Worm (Caenorhabditis elegans) whole organism, L1 larva: ENCODE data around the gene K07B1.4.
A peak's percentile ranks its signal among the peaks of the same experiment; 100 is the strongest.

Experiments used
- C04F5.9 ChIP-seq: sonication (generic microtip); optimal IDR thresholded peaks from 2 replicates; lab custom pipeline; 2016; ENCODE audit warnings: missing genetic modification characterization, missing compliant biosample characterization
- Y116A8C.19 ChIP-seq: sonication (generic microtip); optimal IDR thresholded peaks from 2 replicates; lab custom pipeline; 2016; ENCODE audit warnings: missing compliant biosample characterization, missing genetic modification characterization, borderline replicate concordance
- alr-1 ChIP-seq: fragments of 200-800 bp; sonication (Bioruptor generic); optimal IDR thresholded peaks from 2 replicates; lab custom pipeline; 2018; ENCODE audit warnings: borderline replicate concordance, mild to moderate bottlenecking, missing genetic modification characterization, missing compliant biosample characterization
- ama-1 ChIP-seq: fragments of 150-350 bp; optimal IDR thresholded peaks from 2 replicates; lab custom pipeline; 2014
- blmp-1 ChIP-seq: fragments of 150-350 bp; optimal IDR thresholded peaks from 2 replicates; lab custom pipeline; 2014; ENCODE audit warnings: missing biosample characterization, missing genetic modification characterization
- ceh-88 ChIP-seq: fragments of 200-800 bp; sonication (Bioruptor generic); IDR thresholded peaks from 2 replicates; pipeline ENCODE4 v1.3.6; 2022; ENCODE audit warnings: missing genetic modification characterization, missing compliant biosample characterization
- ceh-90 ChIP-seq: sonication (generic microtip); optimal IDR thresholded peaks from 2 replicates; lab custom pipeline; 2016; ENCODE audit warnings: missing genetic modification characterization, missing compliant biosample characterization
- efl-1 ChIP-seq, 4 experiments: fragments of 150-350 bp; optimal IDR thresholded peaks in 3 of 4; peaks in 1 of 4; 1 replicate in 1 of 4; 2 replicates in 3 of 4; lab custom pipeline; 2014; ENCODE audit warnings: missing biosample characterization in 2 of 4, missing genetic modification characterization in 2 of 4, missing genetic modification reagents in 2 of 4
- egl-27 ChIP-seq, 2 experiments: fragments of 150-350 bp in 1 of 2; sonication (generic microtip); optimal IDR thresholded peaks; 3 replicates each; lab custom pipeline; 2017 to 2018; ENCODE audit warnings: missing biosample characterization in 2 of 2, missing genetic modification characterization in 2 of 2, missing genetic modification reagents in 2 of 2
- elt-2 ChIP-seq: sonication (generic microtip); optimal IDR thresholded peaks from 2 replicates; lab custom pipeline; 2016; ENCODE audit warnings: missing genetic modification characterization, mild to moderate bottlenecking, inconsistent platforms, missing compliant biosample characterization, missing genetic modification reagents
- elt-3 ChIP-seq, 6 experiments: fragments of 150-350 bp in 1 of 6; sonication (generic microtip); optimal IDR thresholded peaks; 2 replicates each; lab custom pipeline; 2017 to 2018; ENCODE audit warnings: missing biosample characterization in 6 of 6, missing genetic modification characterization in 6 of 6, inconsistent platforms in 1 of 6
- ets-5 ChIP-seq: fragments of 200-800 bp; sonication (Bioruptor generic); IDR thresholded peaks from 2 replicates; pipeline ENCODE4 v1.3.6; 2022; ENCODE audit warnings: missing genetic modification characterization, missing compliant biosample characterization
- fkh-4 ChIP-seq: sonication (generic microtip); optimal IDR thresholded peaks from 2 replicates; lab custom pipeline; 2016; ENCODE audit warnings: missing compliant biosample characterization, missing genetic modification characterization, borderline replicate concordance
- grh-1 ChIP-seq: fragments of 200-800 bp; sonication (Bioruptor generic); IDR thresholded peaks from 2 replicates; pipeline ENCODE4 v1.3.6; 2022; ENCODE audit warnings: missing genetic modification reagents, missing genetic modification characterization, missing compliant biosample characterization
- irx-1 ChIP-seq: sonication (generic microtip); optimal IDR thresholded peaks from 2 replicates; lab custom pipeline; 2016; ENCODE audit warnings: missing genetic modification characterization, missing compliant biosample characterization
- isw-1 ChIP-seq: fragments of 200-800 bp; sonication (Bioruptor generic); IDR thresholded peaks from 2 replicates; pipeline ENCODE4 v1.3.6; 2022; ENCODE audit warnings: missing genetic modification characterization, missing compliant biosample characterization
- jun-1 ChIP-seq: fragments of 150-350 bp; optimal IDR thresholded peaks from 2 replicates; lab custom pipeline; 2014; ENCODE audit warnings: missing biosample characterization, missing genetic modification reagents, missing genetic modification characterization
- lin-14 ChIP-seq: fragments of 200-800 bp; sonication (Bioruptor generic); optimal IDR thresholded peaks from 2 replicates; lab custom pipeline; 2018; ENCODE audit warnings: mild to moderate bottlenecking, missing genetic modification characterization, moderate library complexity, missing compliant biosample characterization
- lin-35 ChIP-seq, 2 experiments: fragments of 150-350 bp; optimal IDR thresholded peaks; 2 replicates each; lab custom pipeline; 2014; ENCODE audit warnings: missing biosample characterization in 2 of 2, missing genetic modification characterization in 2 of 2, missing genetic modification reagents in 2 of 2
- lin-39 ChIP-seq: fragments of 150-350 bp; optimal IDR thresholded peaks from 2 replicates; lab custom pipeline; 2014; ENCODE audit warnings: missing biosample characterization, missing genetic modification reagents, missing genetic modification characterization
- lsy-2 ChIP-seq, 2 experiments: fragments of 150-350 bp; optimal IDR thresholded peaks; 2 replicates each; lab custom pipeline; 2014; ENCODE audit warnings: missing biosample characterization in 2 of 2, missing genetic modification characterization in 2 of 2
- mab-9 ChIP-seq: fragments of 200-800 bp; sonication (Bioruptor generic); IDR thresholded peaks from 2 replicates; pipeline ENCODE4 v1.3.6; 2022; ENCODE audit warnings: missing genetic modification reagents, missing genetic modification characterization, missing compliant biosample characterization
- mdl-1 ChIP-seq, 2 experiments: fragments of 150-350 bp; optimal IDR thresholded peaks; 2 replicates each; lab custom pipeline; 2014 to 2017; ENCODE audit warnings: missing biosample characterization in 2 of 2, missing genetic modification characterization in 2 of 2, inconsistent platforms in 1 of 2
- mef-2 ChIP-seq: fragments of 150-350 bp; optimal IDR thresholded peaks from 2 replicates; lab custom pipeline; 2014; ENCODE audit warnings: missing biosample characterization, missing genetic modification characterization
- mep-1 ChIP-seq: fragments of 150-350 bp; optimal IDR thresholded peaks from 2 replicates; lab custom pipeline; 2014; ENCODE audit warnings: missing biosample characterization, missing genetic modification characterization
- nhr-11 ChIP-seq: fragments of 150-350 bp; optimal IDR thresholded peaks from 2 replicates; lab custom pipeline; 2014; ENCODE audit warnings: missing biosample characterization, missing genetic modification characterization
- nhr-20 ChIP-seq: sonication (generic microtip); optimal IDR thresholded peaks from 2 replicates; lab custom pipeline; 2016; ENCODE audit warnings: mild to moderate bottlenecking, missing genetic modification characterization, missing compliant biosample characterization
- nhr-237 ChIP-seq: fragments of 150-350 bp; optimal IDR thresholded peaks from 2 replicates; lab custom pipeline; 2014; ENCODE audit warnings: missing biosample characterization, missing genetic modification characterization
- nhr-71 ChIP-seq: sonication (generic microtip); optimal IDR thresholded peaks from 2 replicates; lab custom pipeline; 2016; ENCODE audit warnings: mild to moderate bottlenecking, missing genetic modification characterization, moderate library complexity, missing compliant biosample characterization
- nhr-77 ChIP-seq: fragments of 150-350 bp; optimal IDR thresholded peaks from 2 replicates; lab custom pipeline; 2014; ENCODE audit warnings: missing biosample characterization, missing genetic modification characterization
- nhr-84 ChIP-seq: sonication (generic microtip); optimal IDR thresholded peaks from 2 replicates; lab custom pipeline; 2017; ENCODE audit warnings: missing biosample characterization, missing genetic modification characterization
- nhr-85 ChIP-seq: sonication (generic microtip); peaks from one replicate; lab custom pipeline; 2016; ENCODE audit warnings: missing genetic modification characterization, inconsistent platforms, missing compliant biosample characterization
- nhr-90 ChIP-seq: sonication (generic microtip); optimal IDR thresholded peaks from 2 replicates; lab custom pipeline; 2016; ENCODE audit warnings: mild to moderate bottlenecking, missing genetic modification characterization, missing compliant biosample characterization; ENCODE audit not compliant: poor library complexity
- pag-3 ChIP-seq: sonication (generic microtip); optimal IDR thresholded peaks from 2 replicates; lab custom pipeline; 2017; ENCODE audit warnings: missing genetic modification characterization, mild to moderate bottlenecking, missing compliant biosample characterization, antibody characterized with exemption, borderline replicate concordance; ENCODE audit not compliant: insufficient read depth
- pax-3 ChIP-seq: fragments of 200-800 bp; sonication (Bioruptor generic); optimal IDR thresholded peaks from 2 replicates; lab custom pipeline; 2018; ENCODE audit warnings: mild to moderate bottlenecking, missing genetic modification characterization, moderate library complexity, missing compliant biosample characterization
- skn-1 ChIP-seq: fragments of 150-350 bp; optimal IDR thresholded peaks from 2 replicates; lab custom pipeline; 2014; ENCODE audit warnings: missing biosample characterization, missing genetic modification characterization
- snpc-4 ChIP-seq: fragments of 150-350 bp; optimal IDR thresholded peaks from 2 replicates; lab custom pipeline; 2014; ENCODE audit warnings: missing biosample characterization, missing genetic modification characterization
- tbx-2 ChIP-seq: sonication (generic microtip); optimal IDR thresholded peaks from 2 replicates; lab custom pipeline; 2016; ENCODE audit warnings: missing genetic modification characterization, missing compliant biosample characterization
- unc-30 ChIP-seq: sonication (generic microtip); optimal IDR thresholded peaks from 2 replicates; lab custom pipeline; 2017; ENCODE audit warnings: missing biosample characterization, missing genetic modification characterization
- unc-62 ChIP-seq: fragments of 150-350 bp; optimal IDR thresholded peaks from 2 replicates; lab custom pipeline; 2014; ENCODE audit warnings: missing biosample characterization, missing genetic modification reagents, missing genetic modification characterization
- unc-98 ChIP-seq: fragments of 200-800 bp; sonication (Bioruptor generic); IDR thresholded peaks from 2 replicates; pipeline ENCODE4 v1.3.6; 2022; ENCODE audit warnings: missing genetic modification characterization, missing compliant biosample characterization
- vab-15 ChIP-seq: sonication (generic microtip); optimal IDR thresholded peaks from 2 replicates; lab custom pipeline; 2017; ENCODE audit warnings: missing genotype, mild to moderate bottlenecking, missing genetic modification characterization, missing compliant biosample characterization
- zag-1 ChIP-seq: fragments of 150-350 bp; optimal IDR thresholded peaks from 2 replicates; lab custom pipeline; 2014; ENCODE audit warnings: missing biosample characterization, missing genetic modification characterization
- zip-4 ChIP-seq: fragments of 200-800 bp; sonication (Bioruptor generic); optimal IDR thresholded peaks from 2 replicates; lab custom pipeline; 2018; ENCODE audit warnings: mild to moderate bottlenecking, missing genetic modification characterization, moderate library complexity, missing compliant biosample characterization

Gene K07B1.4

DNA sequence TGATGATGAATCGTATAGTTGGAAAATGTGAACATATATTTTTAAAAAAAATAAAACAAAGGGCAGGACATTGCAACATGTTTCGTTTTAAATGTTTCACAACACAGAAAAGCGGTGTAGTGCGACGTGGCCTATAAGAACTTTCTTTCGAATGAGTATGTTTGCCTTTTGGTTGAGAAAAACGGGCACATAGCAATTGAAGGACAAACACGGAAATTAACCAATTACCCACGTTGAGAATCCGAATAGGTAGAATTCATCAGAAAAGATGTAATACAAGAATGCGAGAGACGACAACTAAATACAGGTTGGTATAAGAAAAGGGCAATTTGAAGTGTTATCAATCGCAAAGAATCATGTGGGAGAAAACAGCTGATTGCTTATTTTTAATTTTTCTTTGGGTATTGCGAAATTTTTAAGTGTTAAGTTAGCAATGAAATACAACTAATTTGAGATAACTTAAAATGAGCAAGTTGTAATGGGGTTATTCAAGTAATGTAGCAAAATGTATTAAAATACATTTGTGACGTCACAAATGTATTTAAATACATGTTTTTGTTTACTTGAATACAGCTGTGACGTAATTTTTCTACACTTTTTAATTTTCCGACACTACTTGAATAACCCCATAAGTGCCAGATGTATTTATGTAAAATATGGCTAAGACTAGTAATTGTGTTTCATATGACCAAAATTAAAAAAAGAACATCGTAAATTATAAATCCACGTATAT lies 4.7 kb downstream of the K07B1.4 start, which contains the start of gene acl-14:
Gene acl-14 (minus strand): TSS at position 316 of the 733 bp plus-strand sequence.
- TF ChIP-seq isw-1 (GFP tag; lab: Robert Waterston, UW), result no peak
- peak; percentile 55 for TF ChIP-seq blmp-1 (tag; lab: Kevin White, UChicago)
- TF ChIP-seq nhr-11 (tag; lab: Kevin White, UChicago), result no peak
- TF ChIP-seq pag-3 (tag; lab: Kevin White, UChicago), result peak; percentile 37
- TF ChIP-seq zag-1 (tag; lab: Kevin White, UChicago), result no peak
- TF ChIP-seq lin-14 (GFP tag; lab: Kevin White, UChicago), result peak; percentile 33
- TF ChIP-seq nhr-84, result no peak
- no peak for TF ChIP-seq fkh-4
- TF ChIP-seq mab-9 (GFP tag; lab: Robert Waterston, UW), result no peak
- peak; percentile 4 for TF ChIP-seq pax-3 (tag; lab: Kevin White, UChicago)
- no peak for TF ChIP-seq nhr-237 (tag; lab: Kevin White, UChicago)
- no peak for TF ChIP-seq nhr-77 (tag; lab: Kevin White, UChicago)
- TF ChIP-seq mef-2, result no peak
- no peak for TF ChIP-seq lin-39 (tag; lab: Kevin White, UChicago)
- TF ChIP-seq ama-1 (lab: Kevin White, UChicago), result no peak
- TF ChIP-seq nhr-20, result peak; percentile 12
- TF ChIP-seq grh-1 (GFP tag; lab: Robert Waterston, UW), result no peak
- TF ChIP-seq egl-27 (tag; optimal IDR thresholded peaks at IDR 0.05; lab: Kevin White, UChicago), result no peak
- TF ChIP-seq elt-3 (tag; optimal IDR thresholded peaks at IDR 0.05; lab: Kevin White, UChicago), result peak in 2 of 6 experiments; percentile 26 to 84
- TF ChIP-seq snpc-4, result no peak
- peak; percentile 71 for TF ChIP-seq zip-4 (GFP tag; lab: Kevin White, UChicago)
- no peak for TF ChIP-seq mdl-1 (tag; optimal IDR thresholded peaks at IDR 0.05; lab: Kevin White, UChicago)
- no peak for TF ChIP-seq nhr-90 (tag; lab: Kevin White, UChicago)
- no peak for TF ChIP-seq alr-1 (tag; lab: Kevin White, UChicago)
- TF ChIP-seq ceh-88 (GFP tag; lab: Robert Waterston, UW), result no peak
- no peak for TF ChIP-seq tbx-2 (tag; lab: Kevin White, UChicago)
- TF ChIP-seq unc-98 (GFP tag; lab: Robert Waterston, UW), result no peak
- peak; percentile 21 for TF ChIP-seq nhr-71 (tag; lab: Kevin White, UChicago)
- TF ChIP-seq nhr-85 (tag; lab: Kevin White, UChicago), result peak; percentile 89
- peak in 1 of 2 experiments; percentile 32 for TF ChIP-seq lin-35 (GFP tag; optimal IDR thresholded peaks at IDR 0.05; lab: Kevin White, UChicago)
- TF ChIP-seq elt-2 (tag; lab: Kevin White, UChicago), result peak; percentile 19
- TF ChIP-seq unc-62 (GFP tag; lab: Kevin White, UChicago), result no peak
- TF ChIP-seq lsy-2 (tag; optimal IDR thresholded peaks at IDR 0.05; lab: Kevin White, UChicago), result no peak
- no peak for TF ChIP-seq ceh-90 (tag; lab: Kevin White, UChicago)
- TF ChIP-seq unc-30 (tag; lab: Kevin White, UChicago), result no peak
- TF ChIP-seq C04F5.9 (tag; lab: Kevin White, UChicago), result no peak
- no peak for TF ChIP-seq Y116A8C.19
- no peak for TF ChIP-seq mep-1 (tag; lab: Kevin White, UChicago)
- no peak for TF ChIP-seq jun-1 (tag; lab: Kevin White, UChicago)
- TF ChIP-seq efl-1 (optimal IDR thresholded peaks at IDR 0.05; lab: Kevin White, UChicago), result no peak
- TF ChIP-seq efl-1 (GFP tag; optimal IDR thresholded peaks at IDR 0.05 in 1 of 2; lab: Kevin White, UChicago), result peak in 1 of 2 experiments; percentile 45
- TF ChIP-seq irx-1, result no peak
- TF ChIP-seq vab-15 (tag; lab: Kevin White, UChicago), result no peak
- TF ChIP-seq ets-5 (GFP tag; lab: Robert Waterston, UW), result no peak
- TF ChIP-seq skn-1 (tag; lab: Kevin White, UChicago), result peak; percentile 23
